Fruit fly (Drosophila melanogaster): ENCODE data around the gene His4r.

His4r gene

DNA sequence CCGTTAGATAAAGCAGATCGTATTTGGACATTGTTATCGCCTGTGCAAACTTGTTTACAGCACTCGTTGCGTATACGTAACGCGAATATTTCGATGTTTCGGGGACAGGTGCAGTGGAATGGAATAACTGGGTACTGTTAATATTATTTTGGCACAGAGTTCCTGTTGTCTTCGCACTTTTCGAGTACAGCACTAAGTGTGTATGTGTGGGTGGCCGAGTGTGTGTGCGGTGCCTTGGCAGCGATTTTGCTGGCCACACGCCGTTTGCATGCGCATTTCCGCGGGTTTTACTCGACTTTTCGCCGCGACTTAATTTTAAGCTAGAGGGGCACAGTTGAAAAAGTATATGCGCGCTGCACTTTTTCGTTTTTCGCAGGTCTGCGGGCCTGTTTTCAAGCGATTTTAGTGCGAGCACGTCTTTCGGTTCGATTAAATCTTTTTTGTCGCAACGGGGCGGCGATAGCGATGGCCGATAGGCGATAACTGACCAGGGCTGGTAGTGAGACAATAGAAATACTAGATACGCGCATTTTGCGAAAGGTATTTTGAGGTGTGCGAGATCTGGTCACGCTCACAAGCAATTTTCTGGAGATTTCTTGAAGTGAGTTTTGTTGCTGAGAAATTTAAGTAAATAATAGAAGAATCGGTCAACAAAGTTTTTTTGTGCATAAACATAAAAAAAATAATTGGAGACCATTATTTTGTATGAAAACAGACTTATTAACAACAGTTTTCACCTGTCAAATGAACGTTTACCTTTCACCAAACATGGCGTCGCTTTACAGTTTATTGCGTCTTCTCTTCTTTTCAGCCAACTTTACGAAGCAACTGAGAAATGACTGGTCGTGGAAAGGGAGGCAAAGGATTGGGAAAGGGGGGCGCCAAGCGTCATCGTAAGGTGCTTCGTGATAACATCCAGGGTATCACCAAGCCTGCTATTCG lies at the start of gene His4r, which contains the start of gene put:
His4r (plus strand) TSS at position 541 of the 942 bp plus-strand sequence.
put (minus strand) TSS at position 489 of the 942 bp plus-strand sequence.
- TF ChIP-seq psq (optimal IDR thresholded peaks at IDR 0.05) = no peak
- no peak for TF ChIP-seq Sin3A (optimal IDR thresholded peaks at IDR 0.05)
- TF ChIP-seq ttk (optimal IDR thresholded peaks at IDR 0.05) = no peak
- TF ChIP-seq insv (optimal IDR thresholded peaks at IDR 0.05) = no peak
- TF ChIP-seq Myc (optimal IDR thresholded peaks at IDR 0.05) = no peak
- no peak for TF ChIP-seq h (optimal IDR thresholded peaks at IDR 0.05)

DNA sequence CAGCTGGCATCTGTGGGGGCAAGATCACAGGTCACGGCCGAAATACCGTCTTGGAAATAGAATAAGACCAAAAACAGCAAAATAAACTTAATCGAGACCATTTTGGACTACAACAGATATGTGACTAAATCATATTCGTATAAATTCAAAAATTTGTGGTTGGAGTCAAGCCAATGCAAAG lies 49.2 kb upstream of the His4r start, which contains the start of gene CG44094:
CG44094 (minus strand) TSS at position 101 of the 181 bp plus-strand sequence.
- TF ChIP-seq psq (optimal IDR thresholded peaks at IDR 0.05) (no peak), insv (optimal IDR thresholded peaks at IDR 0.05) (no peak), Myc (optimal IDR thresholded peaks at IDR 0.05) (no peak)

DNA sequence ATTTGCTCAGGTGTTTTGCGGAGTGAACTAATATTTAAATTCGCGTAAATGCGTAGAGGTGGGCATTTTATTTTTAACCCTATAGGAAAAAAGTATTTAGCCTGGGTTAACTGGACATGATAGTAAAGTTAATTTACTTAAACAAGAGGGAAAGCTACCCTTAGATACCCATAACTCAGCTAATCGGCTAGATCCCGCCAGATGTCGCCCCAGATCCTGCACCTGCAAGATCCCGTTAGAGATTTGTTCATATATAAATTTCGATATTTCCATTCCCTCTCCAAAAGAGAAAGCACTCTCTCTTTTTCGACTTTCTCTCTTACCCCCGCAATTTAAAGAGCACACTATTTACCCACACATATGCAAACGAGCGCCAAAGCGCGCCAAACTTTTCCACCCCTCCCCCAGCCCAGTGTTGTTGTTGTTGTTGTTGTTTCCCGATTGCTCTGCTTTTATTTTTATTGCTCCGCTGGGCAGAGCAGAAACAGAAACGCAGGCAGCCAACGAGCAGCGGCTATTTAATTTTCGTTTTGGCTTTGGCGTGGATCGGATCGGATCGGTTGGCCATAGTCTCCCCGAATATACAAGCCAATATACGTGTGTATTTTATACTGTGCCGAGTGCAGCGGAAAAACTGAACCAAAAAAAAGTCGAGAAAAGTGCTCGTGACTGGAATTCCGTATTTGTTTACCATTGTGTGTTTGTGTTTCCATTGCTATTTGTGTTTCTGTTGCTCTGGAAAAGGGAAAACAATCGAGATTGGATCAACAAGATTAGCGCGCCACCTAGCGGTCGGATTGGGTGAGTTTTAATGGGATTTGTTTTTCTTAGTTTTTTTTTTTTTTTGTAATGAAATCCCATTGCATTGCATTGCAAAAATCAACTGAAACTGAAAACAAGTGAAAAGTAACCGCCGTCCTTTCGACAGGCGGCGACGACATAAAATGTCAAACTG lies 48.6 kb upstream of the His4r start, which contains the start of gene stumps:
stumps (plus strand) TSS at position 526 of the 955 bp plus-strand sequence.
- no peak for TF ChIP-seq h (optimal IDR thresholded peaks at IDR 0.05)
- no peak for TF ChIP-seq Myc (optimal IDR thresholded peaks at IDR 0.05)
- TF ChIP-seq ttk (optimal IDR thresholded peaks at IDR 0.05) = no peak
- no peak for TF ChIP-seq insv (optimal IDR thresholded peaks at IDR 0.05)
- TF ChIP-seq psq (optimal IDR thresholded peaks at IDR 0.05) = no peak
- TF ChIP-seq Sin3A (optimal IDR thresholded peaks at IDR 0.05) = no peak

DNA sequence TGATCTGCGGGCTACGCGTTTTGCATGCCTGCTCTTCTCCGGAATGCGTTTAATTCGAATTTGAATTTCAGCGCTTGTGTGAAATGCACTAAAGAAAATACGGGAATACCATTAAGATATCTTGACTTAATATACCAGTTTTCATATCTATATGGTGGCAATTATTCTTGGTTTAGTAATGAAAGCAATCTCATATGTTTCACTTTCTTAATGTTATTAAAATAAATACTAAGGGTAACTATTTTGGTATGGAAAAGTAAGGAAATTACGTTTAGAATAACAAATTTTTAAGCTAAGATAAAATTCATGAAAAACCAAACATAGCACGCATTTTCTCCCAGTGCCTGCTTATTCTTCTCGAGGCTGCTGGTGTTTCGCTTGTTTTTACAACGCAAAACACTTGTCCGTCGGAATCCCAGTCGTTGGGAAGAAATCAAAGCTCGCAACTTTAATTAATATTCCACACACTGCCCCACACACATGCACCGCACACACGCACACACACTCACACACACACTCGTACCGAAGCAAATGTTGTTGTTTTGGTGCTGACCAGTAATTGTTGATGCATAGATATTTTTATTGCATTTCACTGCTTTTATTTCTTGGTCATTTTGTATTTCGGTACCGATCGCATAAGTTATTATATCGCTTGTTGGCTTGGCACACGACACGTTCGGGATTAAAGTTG lies 47.6 kb upstream of the His4r start:
- TF ChIP-seq psq (optimal IDR thresholded peaks at IDR 0.05) (no peak), h (optimal IDR thresholded peaks at IDR 0.05) (no peak), Myc (optimal IDR thresholded peaks at IDR 0.05) (no peak), insv (optimal IDR thresholded peaks at IDR 0.05) (no peak), Sin3A (optimal IDR thresholded peaks at IDR 0.05) (no peak), ttk (optimal IDR thresholded peaks at IDR 0.05) (no peak)

DNA sequence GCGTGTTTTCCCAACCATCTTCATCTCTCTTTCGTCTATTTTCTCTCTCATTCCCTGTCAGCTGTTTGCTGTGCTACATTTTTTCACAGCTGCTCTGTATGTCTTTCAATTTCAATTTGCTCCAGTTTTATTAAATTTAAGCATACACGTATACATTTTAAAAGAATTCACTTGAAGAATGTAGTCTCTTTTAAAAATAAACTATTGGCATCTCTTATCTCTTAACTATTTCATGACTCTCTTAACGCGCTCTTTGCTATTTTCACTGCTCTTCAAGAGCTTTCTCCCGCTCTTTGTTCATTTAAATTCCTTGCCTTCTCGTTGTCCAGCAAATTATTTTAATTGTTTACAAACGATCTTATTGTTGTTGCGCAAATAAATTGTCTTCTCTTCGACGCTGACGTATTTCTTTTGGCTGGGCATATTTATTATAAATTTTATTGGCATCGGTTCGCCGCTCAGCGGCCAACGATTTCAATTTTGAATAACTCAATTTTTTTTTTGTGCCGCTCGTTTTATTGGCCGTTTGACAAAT lies 45.4 kb upstream of the His4r start:
- TF ChIP-seq ttk (optimal IDR thresholded peaks at IDR 0.05) (no peak), psq (optimal IDR thresholded peaks at IDR 0.05) (no peak), h (optimal IDR thresholded peaks at IDR 0.05) (no peak), insv (optimal IDR thresholded peaks at IDR 0.05) (no peak), Sin3A (optimal IDR thresholded peaks at IDR 0.05) (no peak), Myc (optimal IDR thresholded peaks at IDR 0.05) (no peak)

DNA sequence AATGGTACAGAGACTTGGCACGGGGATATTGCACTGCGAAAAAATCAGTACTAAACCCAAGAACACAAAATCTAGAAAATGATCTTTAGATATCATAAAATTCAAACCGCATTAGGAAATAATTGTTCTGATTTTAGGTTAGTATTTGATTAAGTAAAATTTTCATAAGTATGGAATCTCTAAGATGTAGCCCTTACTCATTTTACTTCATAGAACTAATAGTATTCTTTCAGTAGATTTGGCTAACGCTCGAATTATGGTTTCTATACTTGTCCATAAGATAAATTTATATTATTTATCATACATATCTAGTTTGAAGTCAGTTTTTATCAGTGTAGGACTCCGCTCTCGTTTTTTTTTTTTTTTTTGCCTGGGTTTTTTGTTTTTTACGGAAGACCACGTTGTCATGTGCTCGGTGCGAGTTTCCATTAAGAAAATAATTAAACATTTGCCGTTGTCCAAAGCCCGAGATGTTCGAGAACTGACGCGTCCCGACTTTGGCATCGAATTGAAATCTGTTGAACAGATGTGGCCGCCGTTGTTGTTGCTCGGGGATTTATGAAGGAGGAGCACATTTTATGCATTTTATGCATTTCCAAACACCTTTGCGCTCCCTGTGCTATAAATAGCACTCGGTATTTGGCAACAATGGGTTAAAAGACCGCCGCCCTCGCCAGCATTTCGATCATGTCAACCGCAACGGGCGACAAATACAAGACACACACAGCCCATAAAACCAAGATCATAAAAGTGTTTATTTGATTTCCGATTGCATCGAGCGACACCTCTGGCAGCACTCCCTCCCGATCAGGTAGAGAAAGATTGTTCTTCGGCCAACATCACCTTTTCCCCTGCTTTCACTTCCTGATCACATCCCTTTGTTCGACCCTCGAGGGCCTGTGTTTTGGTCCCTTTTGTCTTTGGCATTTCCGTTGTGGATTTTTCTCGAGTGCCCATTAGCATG lies 38.8 kb upstream of the His4r start:
- TF ChIP-seq Myc (optimal IDR thresholded peaks at IDR 0.05) (no peak), Sin3A (optimal IDR thresholded peaks at IDR 0.05) (no peak), psq (optimal IDR thresholded peaks at IDR 0.05) (no peak)

DNA sequence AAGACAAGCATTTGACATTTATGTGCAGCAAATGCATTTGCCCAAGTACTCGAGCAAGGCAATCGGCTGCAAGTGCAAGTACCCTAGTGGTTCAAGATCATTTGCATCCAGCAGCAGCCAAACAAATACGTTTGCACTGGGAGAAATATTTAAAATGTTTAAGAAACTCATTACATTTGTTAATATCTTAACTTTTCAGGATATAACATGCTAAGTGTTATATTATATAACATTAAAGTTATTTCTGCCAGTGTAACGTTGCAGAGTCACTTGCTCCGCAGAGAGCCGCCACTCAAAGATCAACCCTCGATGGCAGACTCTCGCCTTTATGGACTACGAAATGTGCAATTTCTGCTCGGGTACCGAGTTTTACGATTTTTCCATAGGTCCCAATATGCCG lies 36.1 kb upstream of the His4r start:
- TF ChIP-seq insv (optimal IDR thresholded peaks at IDR 0.05) (no peak), h (optimal IDR thresholded peaks at IDR 0.05) (no peak), psq (optimal IDR thresholded peaks at IDR 0.05) (no peak), ttk (optimal IDR thresholded peaks at IDR 0.05) (no peak), Myc (optimal IDR thresholded peaks at IDR 0.05) (no peak), Sin3A (optimal IDR thresholded peaks at IDR 0.05) (no peak)

DNA sequence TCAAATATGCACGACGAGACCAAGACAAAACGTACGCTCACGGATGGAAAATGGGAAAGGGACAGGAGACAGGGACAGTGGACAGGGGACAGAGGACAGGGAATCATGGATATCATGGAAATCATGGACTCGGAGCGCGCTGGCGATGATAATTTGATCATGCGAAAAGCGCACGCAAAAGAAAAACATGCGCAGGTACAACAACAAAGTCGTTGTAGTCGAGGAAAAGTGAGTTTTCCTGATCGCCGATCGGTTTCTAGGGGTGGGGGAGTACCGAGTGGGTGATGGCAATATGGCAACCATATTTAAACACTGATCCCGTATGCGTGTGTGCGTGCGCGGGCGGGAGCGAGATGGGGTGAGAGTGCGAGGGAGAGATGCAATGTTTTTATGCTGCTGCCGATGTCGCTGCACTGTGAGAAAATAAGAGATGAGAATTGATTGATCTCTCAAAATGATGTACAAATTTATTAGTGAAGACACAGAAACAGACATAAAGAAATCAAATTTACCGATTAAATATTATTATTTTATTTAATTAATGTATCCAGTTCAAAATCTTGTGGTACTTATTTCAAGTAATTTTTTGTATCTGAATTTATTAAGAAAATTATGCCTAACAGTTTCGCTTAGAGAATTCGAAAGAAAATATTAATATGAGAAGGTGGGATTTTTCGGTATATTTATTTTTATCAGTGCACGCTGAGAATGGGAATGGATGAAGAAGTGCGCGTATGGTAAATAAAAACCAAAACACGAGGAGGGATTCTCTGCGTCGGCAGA lies 34.6 kb upstream of the His4r start:
- TF ChIP-seq h (optimal IDR thresholded peaks at IDR 0.05) (no peak), ttk (optimal IDR thresholded peaks at IDR 0.05) (no peak), Sin3A (optimal IDR thresholded peaks at IDR 0.05) (no peak), insv (optimal IDR thresholded peaks at IDR 0.05) (no peak), Myc (optimal IDR thresholded peaks at IDR 0.05) (no peak), psq (optimal IDR thresholded peaks at IDR 0.05) (no peak)

DNA sequence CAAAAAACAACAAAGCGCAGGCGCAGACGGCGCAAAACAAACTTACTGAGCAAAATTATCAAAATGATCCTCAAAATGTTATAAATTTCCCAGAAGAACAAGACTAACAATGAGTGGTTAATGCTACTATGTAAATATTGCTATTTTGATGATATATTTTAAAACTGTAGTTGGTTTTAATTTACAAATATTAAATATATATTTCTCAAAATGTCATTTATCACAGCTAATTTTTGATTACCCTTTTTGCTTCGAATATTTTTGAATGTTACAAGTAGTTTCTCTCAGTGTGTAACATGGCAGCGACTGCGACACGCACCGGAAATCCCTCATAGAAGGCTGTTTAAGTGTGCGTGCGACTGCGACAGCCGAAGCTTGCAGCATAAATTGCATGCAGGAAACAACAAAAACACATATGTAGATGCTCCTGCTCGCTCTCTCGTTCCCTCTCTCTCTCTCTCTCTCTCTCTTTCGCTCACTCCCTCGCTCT lies 27.6 kb upstream of the His4r start:
- TF ChIP-seq h (optimal IDR thresholded peaks at IDR 0.05) = no peak
- TF ChIP-seq insv (optimal IDR thresholded peaks at IDR 0.05) = no peak

All from Kc167 (cell line).